Worm (Caenorhabditis elegans) whole organism, mixed stage, embryonic: ENCODE measurements around the gene F15G9.2.

Source experiments
- lin-13 ChIP-seq: fragments of 150-350 bp; optimal IDR thresholded peaks from 2 replicates; lab custom pipeline; 2014; ENCODE audit warnings: missing biosample characterization, missing genetic modification characterization
- lsy-2 ChIP-seq: fragments of 150-350 bp; optimal IDR thresholded peaks from 2 replicates; lab custom pipeline; 2014; ENCODE audit warnings: missing biosample characterization, missing genetic modification characterization
- mep-1 ChIP-seq: fragments of 150-350 bp; optimal IDR thresholded peaks from 2 replicates; lab custom pipeline; 2017; ENCODE audit warnings: missing biosample characterization, missing genetic modification reagents, missing genetic modification characterization, inconsistent platforms
- nhr-12 ChIP-seq: fragments of 150-350 bp; optimal IDR thresholded peaks from 2 replicates; lab custom pipeline; 2014; ENCODE audit warnings: missing biosample characterization, missing genetic modification characterization
- nhr-237 ChIP-seq: fragments of 150-350 bp; optimal IDR thresholded peaks from 2 replicates; lab custom pipeline; 2014; ENCODE audit warnings: missing biosample characterization, missing genetic modification characterization
- nhr-28 ChIP-seq: fragments of 150-350 bp; optimal IDR thresholded peaks from 2 replicates; lab custom pipeline; 2014; ENCODE audit warnings: missing biosample characterization, missing genetic modification characterization
- nhr-76 ChIP-seq: sonication (generic microtip); optimal IDR thresholded peaks from 2 replicates; lab custom pipeline; 2017; ENCODE audit warnings: missing biosample characterization, missing genetic modification characterization
- snpc-4 ChIP-seq: fragments of 150-350 bp; optimal IDR thresholded peaks from 2 replicates; lab custom pipeline; 2014; ENCODE audit warnings: missing biosample characterization, missing genetic modification characterization
- unc-39 ChIP-seq: fragments of 150-350 bp; optimal IDR thresholded peaks from 2 replicates; lab custom pipeline; 2014; ENCODE audit warnings: missing biosample characterization, missing genetic modification characterization
- unc-62 ChIP-seq: fragments of 150-350 bp; optimal IDR thresholded peaks from 2 replicates; lab custom pipeline; 2014; ENCODE audit warnings: missing biosample characterization, missing genetic modification reagents, missing genetic modification characterization
- ztf-11 ChIP-seq: fragments of 150-350 bp; optimal IDR thresholded peaks from 2 replicates; lab custom pipeline; 2014; ENCODE audit warnings: missing biosample characterization, missing genetic modification characterization

DNA sequence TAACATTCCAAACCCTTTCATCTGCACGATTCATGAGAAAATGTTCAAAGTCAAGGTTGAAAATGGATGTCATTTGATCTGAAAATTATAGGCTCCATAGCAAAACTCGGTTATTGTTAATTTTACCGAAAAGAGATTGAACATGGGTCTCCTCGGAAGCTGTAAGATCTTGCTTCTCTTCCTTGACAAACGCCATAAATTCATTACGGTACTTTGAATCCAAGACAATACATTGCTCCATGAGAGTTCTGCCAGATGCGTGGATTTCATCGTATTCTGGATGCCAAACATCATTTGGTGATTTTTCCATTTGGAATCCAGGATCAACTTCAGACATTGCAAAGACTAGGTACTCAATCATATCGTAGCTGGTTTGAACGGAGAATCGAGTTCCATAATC is 47.6 kb downstream of the F15G9.2 start:
- no peak for TF ChIP-seq lsy-2 (tag; lab: Kevin White, UChicago)
- TF ChIP-seq ztf-11 (tag; lab: Kevin White, UChicago): no peak
- TF ChIP-seq lin-13: no peak
- no peak for TF ChIP-seq nhr-12 (tag; lab: Kevin White, UChicago)
- no peak for TF ChIP-seq snpc-4 (tag; lab: Kevin White, UChicago)
- TF ChIP-seq nhr-237 (tag; lab: Kevin White, UChicago): no peak
- no peak for TF ChIP-seq nhr-28 (tag; lab: Kevin White, UChicago)
- TF ChIP-seq mep-1: no peak
- no peak for TF ChIP-seq nhr-76
- TF ChIP-seq unc-62 (GFP tag; lab: Kevin White, UChicago): no peak
- TF ChIP-seq unc-39 (tag; lab: Kevin White, UChicago): no peak
